Fruit fly (Drosophila melanogaster) whole organism, wandering third instar larva: ENCODE data around the gene CG33253.

ENCODE experiments used
- Hr78 ChIP-seq: fragments of >200 bp; optimal IDR thresholded peaks from 2 replicates; lab custom pipeline; 2017; ENCODE audit warnings: missing biosample characterization, missing genetic modification characterization
- Jra ChIP-seq: sonication (Bioruptor generic); optimal IDR thresholded peaks from 2 replicates; lab custom pipeline; 2016; ENCODE audit warnings: missing biosample characterization, missing genetic modification characterization
- OdsH ChIP-seq: fragments of 200-800 bp; sonication (Bioruptor generic); optimal IDR thresholded peaks from 2 replicates; lab custom pipeline; 2016; ENCODE audit warnings: missing biosample characterization, mild to moderate bottlenecking, missing genetic modification characterization
- br ChIP-seq: fragments of 200-800 bp; sonication (Bioruptor generic); optimal IDR thresholded peaks from 2 replicates; lab custom pipeline; 2016; ENCODE audit warnings: missing biosample characterization, missing genetic modification characterization
- sage ChIP-seq: fragments of 200-800 bp; sonication (Bioruptor generic); optimal IDR thresholded peaks from 2 replicates; lab custom pipeline; 2016; ENCODE audit warnings: missing biosample characterization, mild to moderate bottlenecking, missing genetic modification characterization
- usp ChIP-seq: fragments of >200 bp; optimal IDR thresholded peaks from 2 replicates; lab custom pipeline; 2017; ENCODE audit warnings: missing biosample characterization, missing genetic modification characterization

DNA sequence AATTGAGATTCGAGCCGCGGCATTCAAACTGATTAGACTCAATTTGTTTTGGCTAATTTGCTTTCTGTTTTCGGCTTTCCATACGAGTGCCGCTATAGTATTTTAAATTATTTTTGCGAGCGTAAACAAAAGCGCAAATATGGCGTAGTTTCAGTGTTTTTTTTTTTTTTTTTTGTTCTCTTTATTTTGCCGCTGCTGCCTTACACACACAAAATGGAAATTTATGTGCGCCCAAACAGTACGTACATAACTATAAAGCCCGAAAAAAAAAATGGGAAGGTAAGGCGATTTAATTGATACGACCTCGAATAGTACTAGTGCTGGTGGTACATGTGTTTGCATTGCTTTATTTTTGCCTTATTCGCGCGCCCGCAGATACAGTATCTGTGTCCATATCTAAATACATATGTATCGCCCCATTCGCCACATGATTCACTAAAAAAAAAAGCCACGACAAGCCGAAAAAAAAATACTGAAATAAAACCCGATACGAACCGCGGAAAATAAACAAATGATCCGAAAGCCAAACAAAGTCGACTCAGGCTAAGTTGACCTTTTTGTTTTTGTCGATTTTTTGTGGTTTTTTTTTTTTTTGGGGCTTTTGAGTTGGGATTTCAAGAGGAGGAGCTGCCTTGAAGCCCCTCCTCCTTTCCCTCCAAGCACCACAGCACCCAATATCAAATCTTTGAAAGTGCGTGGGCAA, 35.1 kb upstream of the CG33253 start:
- no peak for TF ChIP-seq usp (GFP tag; lab: Kevin White, UChicago)
- TF ChIP-seq Hr78 (GFP tag; lab: Kevin White, UChicago), result no peak
- TF ChIP-seq sage (GFP tag; lab: Kevin White, UChicago), result no peak
- TF ChIP-seq OdsH, result no peak
- peak; percentile 26 for TF ChIP-seq Jra (GFP tag; lab: Kevin White, UChicago)
- no peak for TF ChIP-seq br (GFP tag; lab: Kevin White, UChicago)
